Worm (Caenorhabditis elegans): Measurements from ENCODE around the gene lpr-5.

lpr-5 gene

DNA sequence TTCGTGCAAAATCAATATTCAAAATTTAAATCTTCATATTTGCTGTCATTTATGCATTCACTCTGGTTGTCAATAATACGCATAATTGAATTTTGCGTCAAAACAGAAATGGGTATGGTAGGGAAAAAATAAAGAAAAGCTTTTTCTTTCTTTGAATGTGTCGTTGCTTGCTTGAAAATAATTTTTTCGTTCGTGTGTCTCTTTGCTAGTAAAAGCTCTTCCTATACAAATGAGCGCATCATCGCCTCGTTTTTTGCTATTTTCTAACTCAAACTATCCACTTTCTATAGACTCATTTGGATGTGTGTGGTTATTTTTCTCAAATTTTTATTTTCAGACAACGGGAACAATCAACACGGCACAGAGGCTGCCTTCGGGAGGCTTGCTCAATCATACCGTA is 33.3 kb upstream of the lpr-5 start, which contains the start of gene ldb-1:
Gene ldb-1, plus strand, starts transcription at position 301 of the 400 bp plus-strand sequence.
- TF ChIP-seq ceh-45 (GFP tag; IDR thresholded peaks at IDR 0.05) (no peak), pax-1 (tag; optimal IDR thresholded peaks at IDR 0.05) (no peak), ceh-9 (tag; optimal IDR thresholded peaks at IDR 0.05) (no peak), ceh-19 (GFP tag; optimal IDR thresholded peaks at IDR 0.05) (no peak), ceh-2 (tag; optimal IDR thresholded peaks at IDR 0.05) (no peak), hlh-6 (tag; optimal IDR thresholded peaks at IDR 0.05) (no peak)

DNA sequence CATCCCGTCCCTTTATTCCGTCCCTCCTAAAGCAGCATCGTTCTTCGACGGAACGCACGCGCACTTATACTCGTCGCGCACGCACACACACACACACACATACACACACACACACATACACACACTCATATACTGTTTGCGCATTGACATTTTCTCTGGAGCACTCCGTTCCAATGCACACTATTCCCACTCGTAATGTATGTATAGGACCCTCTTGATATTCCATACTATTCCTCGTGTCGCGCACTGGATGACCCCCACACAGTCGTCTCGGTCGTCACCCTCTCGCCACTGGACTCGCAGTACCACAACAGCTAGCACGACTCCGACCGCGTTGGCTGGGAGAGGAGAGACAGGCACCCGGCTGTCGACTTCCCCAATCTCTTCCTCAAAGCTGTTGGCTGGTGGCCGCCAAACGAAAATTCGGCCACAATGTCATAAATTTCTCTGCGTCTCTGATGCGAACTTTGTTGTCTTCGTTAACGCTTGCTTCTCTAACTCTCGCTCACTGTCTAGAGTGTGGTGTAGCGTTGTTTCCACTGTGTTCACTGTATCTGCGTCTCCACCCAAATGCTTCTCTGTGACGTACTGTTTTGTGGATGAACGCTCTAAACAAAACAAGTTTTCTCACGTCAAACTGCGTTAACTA is 30.8 kb upstream of the lpr-5 start:
- TF ChIP-seq sdc-2 (tag; optimal IDR thresholded peaks at IDR 0.05) (peak; percentile 83), elt-2 (tag; optimal IDR thresholded peaks at IDR 0.05) (peak; percentile 40), hlh-13 (GFP tag; optimal IDR thresholded peaks at IDR 0.05) (no peak), eyg-1 (tag; optimal IDR thresholded peaks at IDR 0.05) (peak; percentile 71), C38D4.7 (GFP tag; optimal IDR thresholded peaks at IDR 0.05) (no peak), pax-1 (tag; optimal IDR thresholded peaks at IDR 0.05) (peak; percentile 67), pat-9 (tag; optimal IDR thresholded peaks at IDR 0.05) (peak; percentile 52), Y22D7AL.16 (tag; optimal IDR thresholded peaks at IDR 0.05) (no peak), ceh-2 (tag; optimal IDR thresholded peaks at IDR 0.05) (peak; percentile 86), T23F11.4 (GFP tag; optimal IDR thresholded peaks at IDR 0.05) (peak; percentile 57), madf-2 (tag; optimal IDR thresholded peaks at IDR 0.05) (peak; percentile 73), ceh-30 (tag; optimal IDR thresholded peaks at IDR 0.05) (no peak), zip-5 (tag; optimal IDR thresholded peaks at IDR 0.05) (no peak), nfya-1 (tag; optimal IDR thresholded peaks at IDR 0.05) (peak; percentile 89), syd-9 (tag; optimal IDR thresholded peaks at IDR 0.05) (peak; percentile 73), K02D7.2 (tag; optimal IDR thresholded peaks at IDR 0.05) (no peak), ahr-1 (tag; optimal IDR thresholded peaks at IDR 0.05) (peak; percentile 9), ceh-22 (tag; optimal IDR thresholded peaks at IDR 0.05) (peak; percentile 18), C08G9.2 (tag; optimal IDR thresholded peaks at IDR 0.05) (peak; percentile 75), ceh-19 (GFP tag; optimal IDR thresholded peaks at IDR 0.05) (peak; percentile 51), sox-4 (tag; optimal IDR thresholded peaks at IDR 0.05) (no peak), che-1 (tag; optimal IDR thresholded peaks at IDR 0.05) (no peak), pqm-1 (tag; optimal IDR thresholded peaks at IDR 0.05) (no peak), nhr-232 (tag; optimal IDR thresholded peaks at IDR 0.05) (no peak), fkh-10 (GFP tag; optimal IDR thresholded peaks at IDR 0.05) (no peak), ceh-31 (tag; optimal IDR thresholded peaks at IDR 0.05) (peak; percentile 97), elt-4 (tag; optimal IDR thresholded peaks at IDR 0.05) (no peak), ets-4 (tag; optimal IDR thresholded peaks at IDR 0.05) (peak; percentile 74), ama-1 (optimal IDR thresholded peaks at IDR 0.05) (peak; percentile 34), ceh-6 (GFP tag; optimal IDR thresholded peaks at IDR 0.05) (peak; percentile 76), ceh-34 (tag; optimal IDR thresholded peaks at IDR 0.05) (peak; percentile 90), pha-2 (tag; optimal IDR thresholded peaks at IDR 0.05) (peak; percentile 57), hlh-30 (tag; optimal IDR thresholded peaks at IDR 0.05; ENCODE audit: insufficient read depth) (peak; percentile 72), odd-2 (tag; optimal IDR thresholded peaks at IDR 0.05) (no peak), unc-55 (GFP tag; optimal IDR thresholded peaks at IDR 0.05) (peak; percentile 85), lin-11 (tag; optimal IDR thresholded peaks at IDR 0.05) (no peak), ceh-18 (tag; optimal IDR thresholded peaks at IDR 0.05) (peak; percentile 86), hlh-15 (tag; optimal IDR thresholded peaks at IDR 0.05) (no peak), fax-1 (tag; optimal IDR thresholded peaks at IDR 0.05) (no peak), ceh-48 (tag; optimal IDR thresholded peaks at IDR 0.05) (peak; percentile 50), mec-3 (tag; optimal IDR thresholded peaks at IDR 0.05; ENCODE audit: borderline replicate concordance) (peak; percentile 3), pros-1 (tag; optimal IDR thresholded peaks at IDR 0.05) (peak; percentile 90), gmeb-2 (tag; optimal IDR thresholded peaks at IDR 0.05) (no peak), ref-2 (tag; optimal IDR thresholded peaks at IDR 0.05) (peak; percentile 89), F13H6.1 (tag; optimal IDR thresholded peaks at IDR 0.05) (peak; percentile 78), ceh-24 (tag; optimal IDR thresholded peaks at IDR 0.05) (no peak), ceh-9 (tag; optimal IDR thresholded peaks at IDR 0.05) (no peak), dmd-4 (tag; optimal IDR thresholded peaks at IDR 0.05; ENCODE audit: borderline replicate concordance) (no peak)

Data from whole organism, late embryonic.